Worm (Caenorhabditis elegans) whole organism, young adult: Measurements from ENCODE around the gene B0244.6.

ENCODE experiments used
- C17E4.6 ChIP-seq: fragments of 200-800 bp; sonication (Bioruptor generic); IDR thresholded peaks from 2 replicates; pipeline ENCODE4 v1.3.6; 2022; ENCODE audit warnings: missing genetic modification reagents, missing genetic modification characterization, missing compliant biosample characterization
- D2030.7 ChIP-seq: fragments of 200-800 bp; sonication (Bioruptor generic); IDR thresholded peaks from 2 replicates; pipeline ENCODE4 v1.3.6; 2022; ENCODE audit warnings: missing genetic modification reagents, missing genetic modification characterization, missing compliant biosample characterization
- F33H1.4 ChIP-seq: fragments of 200-800 bp; sonication (Bioruptor generic); IDR thresholded peaks from 2 replicates; pipeline ENCODE4 v1.3.6; 2022; ENCODE audit warnings: missing genetic modification reagents, missing genetic modification characterization, missing compliant biosample characterization
- F57C9.4 ChIP-seq: sonication (generic microtip); optimal IDR thresholded peaks from 2 replicates; lab custom pipeline; 2017; ENCODE audit warnings: mild to moderate bottlenecking, missing genetic modification characterization, missing compliant biosample characterization
- K12H6.12 ChIP-seq: fragments of 200-800 bp; sonication (Bioruptor generic); optimal IDR thresholded peaks from 2 replicates; lab custom pipeline; 2018; ENCODE audit warnings: mild to moderate bottlenecking, missing genetic modification characterization, missing compliant biosample characterization
- Y67H2A.10 ChIP-seq: fragments of 200-800 bp; sonication (Bioruptor generic); conservative IDR thresholded peaks from 2 replicates; pipeline ENCODE4 v1.3.6; 2022; ENCODE audit warnings: missing genetic modification reagents, missing genetic modification characterization, missing compliant biosample characterization
- Y95B8A.8 ChIP-seq: fragments of 200-800 bp; sonication (Bioruptor generic); IDR thresholded peaks from 2 replicates; pipeline ENCODE4 v1.3.6; 2022; ENCODE audit warnings: missing genetic modification reagents, missing genetic modification characterization, missing compliant biosample characterization
- ZK185.1 ChIP-seq: sonication (generic microtip); optimal IDR thresholded peaks from 2 replicates; lab custom pipeline; 2016; ENCODE audit warnings: mild to moderate bottlenecking, missing genetic modification characterization, missing compliant biosample characterization; ENCODE audit not compliant: poor library complexity, severe bottlenecking
- atf-7 ChIP-seq: sonication (generic microtip); optimal IDR thresholded peaks from 2 replicates; lab custom pipeline; 2017; ENCODE audit warnings: mild to moderate bottlenecking, missing genetic modification characterization, missing compliant biosample characterization
- bed-2 ChIP-seq: fragments of 200-800 bp; sonication (Bioruptor generic); IDR thresholded peaks from 2 replicates; pipeline ENCODE4 v1.3.6; 2022; ENCODE audit warnings: missing genetic modification reagents, missing genetic modification characterization, missing compliant biosample characterization
- cebp-1 ChIP-seq, 2 experiments: fragments of 200-800 bp in 1 of 2; sonication (Bioruptor generic) in 1 of 2; sonication (generic microtip) in 1 of 2; IDR thresholded peaks in 1 of 2; optimal IDR thresholded peaks in 1 of 2; 2 replicates each; pipeline versions ENCODE4 v1.3.6 to Lab custom; 2017 to 2022; ENCODE audit warnings: missing compliant biosample characterization in 2 of 2, missing genetic modification characterization in 2 of 2, mild to moderate bottlenecking in 1 of 2, missing genetic modification reagents in 1 of 2, moderate library complexity in 1 of 2
- chd-7 ChIP-seq: sonication (generic microtip); optimal IDR thresholded peaks from 2 replicates; lab custom pipeline; 2016; ENCODE audit warnings: mild to moderate bottlenecking, missing genetic modification characterization, moderate library complexity, missing compliant biosample characterization
- dox-1 ChIP-seq: fragments of 200-800 bp; sonication (Bioruptor generic); IDR thresholded peaks from 2 replicates; pipeline ENCODE4 v1.3.6; 2022; ENCODE audit warnings: missing genetic modification reagents, missing genetic modification characterization, missing compliant biosample characterization
- egl-44 ChIP-seq: fragments of 200-800 bp; sonication (Bioruptor generic); IDR thresholded peaks from 2 replicates; pipeline ENCODE4 v1.3.6; 2022; ENCODE audit warnings: missing genetic modification reagents, missing genetic modification characterization, missing compliant biosample characterization
- egrh-3 ChIP-seq: fragments of 200-800 bp; sonication (Bioruptor generic); IDR thresholded peaks from 2 replicates; pipeline ENCODE4 v1.3.6; 2022; ENCODE audit warnings: missing genetic modification reagents, missing genetic modification characterization, missing compliant biosample characterization
- ekl-4 ChIP-seq: fragments of 200-800 bp; sonication (Bioruptor generic); IDR thresholded peaks from 2 replicates; pipeline ENCODE4 v1.3.6; 2022; ENCODE audit warnings: missing genetic modification reagents, missing genetic modification characterization, missing compliant biosample characterization
- gei-17 ChIP-seq: fragments of 200-800 bp; sonication (Bioruptor generic); optimal IDR thresholded peaks from 2 replicates; lab custom pipeline; 2018; ENCODE audit warnings: mild to moderate bottlenecking, missing genetic modification characterization, missing compliant biosample characterization
- him-1 ChIP-seq: sonication (generic microtip); optimal IDR thresholded peaks from 2 replicates; lab custom pipeline; 2016; ENCODE audit warnings: missing genotype, missing genetic modification reagents, missing genetic modification characterization, missing compliant biosample characterization
- hmg-1.2 ChIP-seq: fragments of 200-800 bp; sonication (Bioruptor generic); IDR thresholded peaks from 2 replicates; pipeline ENCODE4 v1.3.6; 2022; ENCODE audit warnings: missing genetic modification reagents, missing genetic modification characterization, missing compliant biosample characterization
- hrde-1 ChIP-seq: sonication (generic microtip); optimal IDR thresholded peaks from 2 replicates; lab custom pipeline; 2016; ENCODE audit warnings: missing genetic modification characterization, mild to moderate bottlenecking, missing compliant biosample characterization, moderate library complexity, missing genotype, missing genetic modification reagents, borderline replicate concordance
- hsf-1 ChIP-seq: fragments of 200-800 bp; sonication (Bioruptor generic); IDR thresholded peaks from 2 replicates; pipeline ENCODE4 v1.3.6; 2022; ENCODE audit warnings: missing genetic modification reagents, missing genetic modification characterization, missing compliant biosample characterization
- lag-1 ChIP-seq: fragments of 200-800 bp; sonication (Bioruptor generic); IDR thresholded peaks from 2 replicates; pipeline ENCODE4 v1.3.6; 2022; ENCODE audit warnings: missing genetic modification reagents, missing genetic modification characterization, missing compliant biosample characterization
- let-526 ChIP-seq: fragments of 200-800 bp; sonication (Bioruptor generic); IDR thresholded peaks from 2 replicates; pipeline ENCODE4 v1.3.6; 2022; ENCODE audit warnings: missing genetic modification reagents, missing genetic modification characterization, missing compliant biosample characterization
- lin-40 ChIP-seq: sonication (generic microtip); optimal IDR thresholded peaks from 2 replicates; lab custom pipeline; 2016; ENCODE audit warnings: missing genetic modification characterization, mild to moderate bottlenecking, missing compliant biosample characterization, missing genotype, missing genetic modification reagents
- lir-1 ChIP-seq: fragments of 200-800 bp; sonication (Bioruptor generic); conservative IDR thresholded peaks from 2 replicates; pipeline ENCODE4 v1.3.6; 2022; ENCODE audit warnings: missing genetic modification reagents, missing genetic modification characterization, missing compliant biosample characterization
- lsl-1 ChIP-seq: fragments of 200-800 bp; sonication (Bioruptor generic); optimal IDR thresholded peaks from 2 replicates; lab custom pipeline; 2018; ENCODE audit warnings: mild to moderate bottlenecking, missing genetic modification characterization, moderate library complexity, missing compliant biosample characterization
- madf-6 ChIP-seq: fragments of 200-800 bp; sonication (Bioruptor generic); IDR thresholded peaks from 2 replicates; pipeline ENCODE4 v1.3.6; 2022; ENCODE audit warnings: missing genetic modification reagents, missing genetic modification characterization, missing compliant biosample characterization
- mes-4 ChIP-seq: sonication (generic microtip); optimal IDR thresholded peaks from 2 replicates; lab custom pipeline; 2016; ENCODE audit warnings: missing genotype, missing genetic modification characterization, missing compliant biosample characterization
- nfya-2 ChIP-seq: fragments of 200-800 bp; sonication (Bioruptor generic); IDR thresholded peaks from 2 replicates; pipeline ENCODE4 v1.3.6; 2022; ENCODE audit warnings: missing genetic modification reagents, missing genetic modification characterization, missing compliant biosample characterization
- nfyb-1 ChIP-seq: fragments of 200-800 bp; sonication (Bioruptor generic); IDR thresholded peaks from 2 replicates; pipeline ENCODE4 v1.3.6; 2022; ENCODE audit warnings: missing genetic modification reagents, missing genetic modification characterization, missing compliant biosample characterization
- pha-4 ChIP-seq: fragments of 150-350 bp; sonication (generic microtip); optimal IDR thresholded peaks from 2 replicates; lab custom pipeline; 2014; ENCODE audit warnings: missing biosample characterization, missing genetic modification reagents, missing genetic modification characterization
- rec-8 ChIP-seq, 2 experiments: sonication (generic microtip); optimal IDR thresholded peaks; 2 replicates each; lab custom pipeline; 2016; ENCODE audit warnings: mild to moderate bottlenecking in 2 of 2, missing genetic modification characterization in 2 of 2, missing genetic modification reagents in 2 of 2, missing genotype in 2 of 2, missing biosample characterization in 1 of 2, missing compliant biosample characterization in 1 of 2, moderate library complexity in 1 of 2
- rpc-1 ChIP-seq, 2 experiments: fragments of 150-350 bp in 1 of 2; sonication (generic microtip) in 1 of 2; optimal IDR thresholded peaks; 2 replicates each; lab custom pipeline; 2014 to 2018; ENCODE audit warnings: missing biosample characterization in 1 of 2, missing genetic modification characterization in 1 of 2, missing genetic modification reagents in 1 of 2, missing genotype in 1 of 2
- unc-130 ChIP-seq: sonication (generic microtip); optimal IDR thresholded peaks from 2 replicates; lab custom pipeline; 2016; ENCODE audit warnings: missing genetic modification reagents, missing genetic modification characterization, missing compliant biosample characterization
- unc-62 ChIP-seq: fragments of 150-350 bp; optimal IDR thresholded peaks from 2 replicates; lab custom pipeline; 2014; ENCODE audit warnings: missing biosample characterization, missing genetic modification reagents, missing genetic modification characterization
- ztf-18 ChIP-seq: sonication (generic microtip); optimal IDR thresholded peaks from 2 replicates; lab custom pipeline; 2016; ENCODE audit warnings: missing genotype, mild to moderate bottlenecking, missing genetic modification characterization, missing compliant biosample characterization
- ztf-25 ChIP-seq: fragments of 200-800 bp; sonication (Bioruptor generic); IDR thresholded peaks from 2 replicates; pipeline ENCODE4 v1.3.6; 2022; ENCODE audit warnings: missing genetic modification reagents, missing genetic modification characterization, missing compliant biosample characterization
- ztf-26 ChIP-seq: sonication (generic microtip); optimal IDR thresholded peaks from 2 replicates; lab custom pipeline; 2017; ENCODE audit warnings: missing genetic modification characterization, missing compliant biosample characterization

B0244.6 gene

DNA sequence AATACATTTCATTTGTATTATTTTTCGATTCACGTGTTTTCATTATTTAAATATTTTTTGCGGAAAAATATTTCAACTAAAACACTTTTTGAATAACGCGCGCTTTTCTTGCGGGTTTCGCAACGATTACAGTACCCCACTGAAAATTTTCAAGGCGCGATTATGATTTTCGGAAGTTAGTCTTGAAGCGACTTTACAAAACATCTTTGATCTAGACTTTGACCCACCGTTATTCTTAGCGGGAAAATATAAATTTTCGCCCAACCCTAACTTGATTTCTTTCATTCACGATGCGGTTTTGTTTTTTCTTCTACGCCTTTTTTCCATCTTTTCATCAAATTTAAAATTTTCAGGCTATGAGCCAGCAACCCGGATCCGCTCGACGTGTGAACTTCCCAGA, 10.0 kb upstream of the B0244.6 start, which contains the start of gene egg-1 (continued):
- TF ChIP-seq rec-8 (tag; optimal IDR thresholded peaks at IDR 0.05; lab: Kevin White, UChicago): no peak
- no peak for TF ChIP-seq rpc-1 (optimal IDR thresholded peaks at IDR 0.05; lab: Kevin White, UChicago)
- no peak for TF ChIP-seq rpc-1 (tag; optimal IDR thresholded peaks at IDR 0.05; lab: Kevin White, UChicago)
- no peak for TF ChIP-seq pha-4 (tag; lab: Kevin White, UChicago)
- no peak for TF ChIP-seq egrh-3
- no peak for TF ChIP-seq ztf-25 (GFP tag; lab: Robert Waterston, UW)
- TF ChIP-seq egl-44 (GFP tag; lab: Robert Waterston, UW): no peak
- no peak for TF ChIP-seq unc-62 (GFP tag; lab: Kevin White, UChicago)
- TF ChIP-seq ztf-18 (tag; lab: Kevin White, UChicago): peak; percentile 74
- peak; percentile 85 for TF ChIP-seq him-1 (tag; lab: Kevin White, UChicago)
- no peak for TF ChIP-seq K12H6.12
- peak; percentile 99 for TF ChIP-seq madf-6 (GFP tag; lab: Robert Waterston, UW)
- TF ChIP-seq lag-1 (GFP tag; lab: Robert Waterston, UW): no peak
- no peak for TF ChIP-seq let-526 (GFP tag; lab: Robert Waterston, UW)
- no peak for TF ChIP-seq ztf-26 (tag; lab: Kevin White, UChicago)
- TF ChIP-seq dox-1 (GFP tag; lab: Robert Waterston, UW): peak; percentile 87
- TF ChIP-seq hrde-1 (tag; lab: Kevin White, UChicago): peak; percentile 8
- TF ChIP-seq lir-1 (GFP tag; lab: Robert Waterston, UW): peak; percentile 52; the same call in 1 of the 2 replicates
- peak; percentile 89 for TF ChIP-seq hsf-1 (GFP tag; lab: Robert Waterston, UW)
- 0 out of 2 replicates have a peak, but pooled peaks have one; percentile 59 for TF ChIP-seq ekl-4
- TF ChIP-seq F57C9.4: no peak
- peak; percentile 93 for TF ChIP-seq Y95B8A.8
- no peak for TF ChIP-seq chd-7 (tag; lab: Kevin White, UChicago)
- TF ChIP-seq gei-17 (GFP tag; lab: Kevin White, UChicago): no peak
- no peak for TF ChIP-seq Y67H2A.10 (GFP tag; lab: Robert Waterston, UW)
- no peak for TF ChIP-seq cebp-1 (GFP tag; IDR thresholded peaks at IDR 0.05; lab: Robert Waterston, UW)
- TF ChIP-seq cebp-1 (tag; optimal IDR thresholded peaks at IDR 0.05; lab: Kevin White, UChicago): no peak
- TF ChIP-seq unc-130 (GFP tag; lab: Kevin White, UChicago): peak; percentile 75
- TF ChIP-seq nfyb-1: no peak
- no peak for TF ChIP-seq mes-4 (tag; lab: Kevin White, UChicago)

DNA sequence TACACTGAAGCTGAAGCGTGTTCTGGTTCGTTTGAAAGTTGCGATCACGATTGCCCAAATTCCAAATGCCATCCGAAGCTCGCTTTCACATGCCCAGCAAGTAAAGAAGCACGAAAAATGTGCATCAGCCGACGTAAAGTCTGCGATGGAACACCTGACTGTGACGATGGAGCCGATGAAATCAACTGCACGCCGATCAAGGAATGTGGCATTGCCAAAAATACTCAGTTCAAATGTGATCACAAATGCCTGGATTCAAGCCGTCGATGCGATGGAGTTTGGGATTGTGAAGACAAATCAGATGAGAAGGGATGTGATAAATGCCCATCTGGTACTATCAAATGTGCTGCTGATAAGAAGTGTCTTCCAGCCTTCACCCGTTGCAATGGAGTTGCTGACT, 8.4 kb upstream of the B0244.6 start:
- 0 out of 2 replicates have a peak, but pooled peaks have one; percentile 9 for TF ChIP-seq hmg-1.2 (GFP tag; lab: Robert Waterston, UW)
- no peak for TF ChIP-seq gei-17 (GFP tag; lab: Kevin White, UChicago)
- no peak for TF ChIP-seq atf-7 (tag; lab: Kevin White, UChicago)
- TF ChIP-seq ZK185.1: no peak
- TF ChIP-seq egrh-3: no peak
- no peak for TF ChIP-seq nfya-2 (GFP tag; lab: Robert Waterston, UW)
- TF ChIP-seq lin-40 (tag; lab: Kevin White, UChicago): no peak
- no peak for TF ChIP-seq cebp-1 (GFP tag; IDR thresholded peaks at IDR 0.05; lab: Robert Waterston, UW)
- TF ChIP-seq cebp-1 (tag; optimal IDR thresholded peaks at IDR 0.05; lab: Kevin White, UChicago): no peak

DNA sequence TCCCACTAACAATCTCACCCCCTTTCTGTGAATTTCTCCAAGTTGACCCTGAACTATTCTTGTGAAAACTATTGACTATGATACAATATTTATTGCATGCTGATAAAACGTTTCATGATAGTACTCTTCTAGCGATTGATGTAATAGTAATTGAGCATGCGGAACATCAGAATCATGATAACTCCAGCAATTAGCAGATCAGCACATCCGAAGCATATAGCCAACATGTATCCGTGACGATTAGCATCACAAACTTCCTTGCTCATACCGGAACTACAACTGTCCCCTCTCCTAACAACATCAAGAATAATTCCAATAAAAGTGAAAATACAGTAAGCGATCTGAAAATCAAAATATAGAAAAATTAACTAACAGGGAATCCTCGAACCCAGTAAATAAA, 7.8 kb upstream of the B0244.6 start:
- TF ChIP-seq C17E4.6 (GFP tag; lab: Robert Waterston, UW): no peak
- no peak for TF ChIP-seq bed-2 (GFP tag; lab: Robert Waterston, UW)
- no peak for TF ChIP-seq D2030.7 (GFP tag; lab: Robert Waterston, UW)
- TF ChIP-seq hrde-1 (tag; lab: Kevin White, UChicago): peak; percentile 21
- 0 out of 2 replicates have a peak, but pooled peaks have one; percentile 54 for TF ChIP-seq ekl-4
- 0 out of 2 replicates have a peak, but pooled peaks have one; percentile 20 for TF ChIP-seq Y95B8A.8
- TF ChIP-seq F33H1.4 (GFP tag; lab: Robert Waterston, UW): 0 out of 2 replicates have a peak, but pooled peaks have one; percentile 15
- peak; percentile 21 for TF ChIP-seq lsl-1
- peak; percentile 61 for TF ChIP-seq madf-6 (GFP tag; lab: Robert Waterston, UW)
- TF ChIP-seq, all 124 proteins: peak for 6
